Fruit fly (Drosophila melanogaster) S2 (cell line): ENCODE measurements around the gene nuf.

ENCODE experiments used
- CG8478 ChIP-seq: fragments of >200 bp; optimal IDR thresholded peaks from 2 replicates; lab custom pipeline; 2018
- CTCF ChIP-seq, 2 experiments: fragments of >200 bp; optimal IDR thresholded peaks; 2 replicates each; lab custom pipeline; 2018

DNA sequence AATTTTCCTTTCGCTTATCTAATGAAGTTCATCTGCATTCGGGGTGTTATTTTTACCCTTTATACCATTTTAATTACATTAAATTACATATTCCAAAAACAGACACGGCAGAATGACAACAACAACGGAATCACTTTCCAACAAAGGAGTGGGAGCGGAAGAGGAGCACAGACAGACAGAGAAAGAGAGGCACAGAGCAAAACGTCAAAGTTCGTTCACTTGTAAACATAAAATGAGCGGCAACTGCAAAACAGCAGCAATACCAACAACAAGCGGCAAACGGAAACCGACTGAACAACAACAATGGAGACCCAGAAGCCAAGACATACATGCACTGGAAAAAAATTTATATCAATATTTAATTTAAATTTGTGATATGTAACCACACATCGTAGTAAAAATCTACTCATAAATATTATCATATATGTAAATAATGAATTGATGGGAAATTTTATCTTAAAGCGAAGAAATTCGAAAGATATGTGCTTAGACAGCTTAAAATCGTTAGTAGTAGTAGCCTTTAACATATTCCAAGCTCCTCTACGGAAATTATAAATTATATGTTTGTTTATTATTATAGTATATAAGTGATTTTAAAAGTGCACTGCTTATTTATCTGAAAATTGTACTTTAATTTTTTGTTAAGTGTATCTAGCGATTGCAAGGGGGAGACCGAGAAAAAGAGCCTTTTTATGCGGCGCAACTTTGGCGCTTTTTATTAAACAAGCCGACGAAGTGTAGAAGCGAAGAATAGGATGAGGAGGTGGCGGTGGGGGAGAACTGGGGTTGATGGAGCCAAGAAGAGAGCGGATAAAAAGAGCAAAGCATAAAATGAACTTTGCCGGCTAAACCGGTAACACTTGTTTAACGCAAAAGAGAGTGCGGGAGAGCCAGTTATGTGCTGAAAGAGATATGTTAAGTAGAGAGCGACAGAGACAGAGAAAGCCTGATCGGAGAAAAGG lies 81.7 kb downstream of the nuf start:
- TF ChIP-seq CTCF (optimal IDR thresholded peaks at IDR 0.05; lab: Kevin White, UChicago) (no peak), CG8478 (lab: Kevin White, UChicago) (no peak)
